Fruit fly (Drosophila melanogaster): ENCODE data around the gene eIF2alpha.

dm6 chrX:16484533-16484932 is 37.7 kb upstream of the eIF2alpha start:
- TF ChIP-seq Hr96 (GFP tag; optimal IDR thresholded peaks at IDR 0.05) (no peak), cnc (optimal IDR thresholded peaks at IDR 0.05) (no peak), CG12768 (GFP tag; optimal IDR thresholded peaks at IDR 0.05) (no peak), CG33017 (tag; optimal IDR thresholded peaks at IDR 0.05) (no peak), cic (GFP tag; optimal IDR thresholded peaks at IDR 0.05) (no peak), CG1620 (GFP tag; optimal IDR thresholded peaks at IDR 0.05) (no peak), kay (GFP tag; ENCODE audit: borderline replicate concordance) (no peak)
